Worm (Caenorhabditis elegans): ENCODE results near the gene latd-1.

latd-1 gene

ce11 chrX:7930450-7930849 is 32.9 kb upstream of the latd-1 start, which contains the start of gene zig-3:
Gene zig-3 (plus strand): TSS chrX:7930750.
- no peak for TF ChIP-seq madf-6 (GFP tag; IDR thresholded peaks at IDR 0.05)
- no peak for TF ChIP-seq hmg-1.2 (GFP tag; IDR thresholded peaks at IDR 0.05)
- TF ChIP-seq lin-40 (tag; optimal IDR thresholded peaks at IDR 0.05): no peak
- TF ChIP-seq unc-62 (GFP tag; optimal IDR thresholded peaks at IDR 0.05): no peak
- no peak for TF ChIP-seq B0019.2 (GFP tag; conservative IDR thresholded peaks at IDR 0.05)
- no peak for TF ChIP-seq aptf-3 (GFP tag; IDR thresholded peaks at IDR 0.05)
- no peak for TF ChIP-seq lir-1 (GFP tag; conservative IDR thresholded peaks at IDR 0.05)
- TF ChIP-seq F55B11.4 (tag; optimal IDR thresholded peaks at IDR 0.05; ENCODE audit: borderline replicate concordance, insufficient read depth): no peak
- no peak for TF ChIP-seq let-526 (GFP tag; IDR thresholded peaks at IDR 0.05)
- no peak for TF ChIP-seq nfya-2 (GFP tag; IDR thresholded peaks at IDR 0.05)
- TF ChIP-seq him-1 (tag; optimal IDR thresholded peaks at IDR 0.05): no peak
- TF ChIP-seq atf-7 (tag; optimal IDR thresholded peaks at IDR 0.05): no peak
- TF ChIP-seq attf-3 (GFP tag; conservative IDR thresholded peaks at IDR 0.05): no peak
- no peak for TF ChIP-seq ets-4 (GFP tag; optimal IDR thresholded peaks at IDR 0.05)
- no peak for TF ChIP-seq F57A8.1 (GFP tag; optimal IDR thresholded peaks at IDR 0.05)
- TF ChIP-seq zfh-2 (GFP tag; conservative IDR thresholded peaks at IDR 0.05): no peak
- no peak for TF ChIP-seq fkh-3 (tag; optimal IDR thresholded peaks at IDR 0.05)

- no peak for TF ChIP-seq zim-3 (tag; optimal IDR thresholded peaks at IDR 0.05)
- no peak for TF ChIP-seq let-526 (GFP tag; IDR thresholded peaks at IDR 0.05)
- TF ChIP-seq madf-3 (GFP tag; IDR thresholded peaks at IDR 0.05): no peak
- TF ChIP-seq F37B4.10 (GFP tag; IDR thresholded peaks at IDR 0.05): no peak
Measured at ce11 chrX:7925134-7925533, 27.5 kb upstream of the latd-1 start, which contains the start of gene zig-4. Gene zig-4 (plus strand): TSS chrX:7925434.

ce11 chrX:7921130-7921529 is 23.5 kb upstream of the latd-1 start:
- TF ChIP-seq nhr-27 (tag; optimal IDR thresholded peaks at IDR 0.05) (no peak), hmg-1.2 (GFP tag; IDR thresholded peaks at IDR 0.05) (no peak), rpc-1 (optimal IDR thresholded peaks at IDR 0.05) (no peak), rpc-1 (tag; optimal IDR thresholded peaks at IDR 0.05) (no peak), nfyb-1 (GFP tag; IDR thresholded peaks at IDR 0.05) (no peak), xnd-1 (tag; optimal IDR thresholded peaks at IDR 0.05) (no peak), snpc-4 (GFP tag; optimal IDR thresholded peaks at IDR 0.05) (no peak), snpc-4 (tag; optimal IDR thresholded peaks at IDR 0.05) (no peak), ceh-58 (GFP tag; IDR thresholded peaks at IDR 0.05) (no peak), ccch-3 (GFP tag; optimal IDR thresholded peaks at IDR 0.05) (no peak), F49E8.2 (tag; optimal IDR thresholded peaks at IDR 0.05; ENCODE audit: insufficient read depth) (no peak), chd-7 (tag; optimal IDR thresholded peaks at IDR 0.05) (no peak), hmg-20 (GFP tag; IDR thresholded peaks at IDR 0.05) (no peak)

ce11 chrX:7916076-7916475 is 18.5 kb upstream of the latd-1 start:
- TF ChIP-seq chd-7 (tag; optimal IDR thresholded peaks at IDR 0.05) (no peak), F57A8.1 (GFP tag; optimal IDR thresholded peaks at IDR 0.05) (no peak), C06A6.2 (GFP tag; conservative IDR thresholded peaks at IDR 0.05) (no peak), bed-1 (GFP tag; IDR thresholded peaks at IDR 0.05) (no peak), F52B5.7 (tag; optimal IDR thresholded peaks at IDR 0.05) (no peak), ztf-22 (GFP tag; optimal IDR thresholded peaks at IDR 0.05) (no peak), nfya-1 (tag; optimal IDR thresholded peaks at IDR 0.05; ENCODE audit: borderline replicate concordance, insufficient read depth) (no peak)

Measured in whole organism, young adult.